Fruit fly (Drosophila melanogaster): ENCODE measurements around the gene CG6793.
A peak's percentile ranks its signal among the peaks of the same experiment; 100 is the strongest.

CG6793 gene

dm6 chr3L:12088326-12088725 is 46.1 kb downstream of the CG6793 start, which contains the start of gene CG17154:
TSS of gene CG17154 (plus strand) at chr3L:12088626.
- TF ChIP-seq sima (GFP tag; optimal IDR thresholded peaks at IDR 0.05) (no peak), CG30020 (tag; optimal IDR thresholded peaks at IDR 0.05) (no peak), gem (tag; optimal IDR thresholded peaks at IDR 0.05) (no peak), CG13894 (tag; optimal IDR thresholded peaks at IDR 0.05) (peak; percentile 17), chif (GFP tag; optimal IDR thresholded peaks at IDR 0.05) (no peak), abd-A (tag; optimal IDR thresholded peaks at IDR 0.05) (peak; percentile 40), Ets65A (GFP tag) (peak; percentile 44)

dm6 chr3L:12090184-12090897 is 48.2 kb downstream of the CG6793 start:
- no peak for TF ChIP-seq salm (tag; optimal IDR thresholded peaks at IDR 0.05)
- TF ChIP-seq Deaf1 (tag; optimal IDR thresholded peaks at IDR 0.05), result peak; percentile 16
- no peak for TF ChIP-seq HmgD (GFP tag; optimal IDR thresholded peaks at IDR 0.05)
- no peak for TF ChIP-seq CG18764 (GFP tag; optimal IDR thresholded peaks at IDR 0.05)
- TF ChIP-seq CG8924 (tag; optimal IDR thresholded peaks at IDR 0.05), result peak; percentile 15
- TF ChIP-seq fru (optimal IDR thresholded peaks at IDR 0.05), result no peak
- TF ChIP-seq gfzf (GFP tag; optimal IDR thresholded peaks at IDR 0.05), result no peak
- TF ChIP-seq CG7839 (tag; optimal IDR thresholded peaks at IDR 0.05), result no peak
- no peak for TF ChIP-seq dysf (GFP tag; IDR thresholded peaks at IDR 0.05)
- TF ChIP-seq tap (tag; optimal IDR thresholded peaks at IDR 0.05), result no peak
- TF ChIP-seq Sox102F (GFP tag; optimal IDR thresholded peaks at IDR 0.05), result peak; percentile 31
- TF ChIP-seq CG33557 (GFP tag; optimal IDR thresholded peaks at IDR 0.05), result no peak
- peak; percentile 13 for TF ChIP-seq CG17359 (tag; optimal IDR thresholded peaks at IDR 0.05)
- no peak for TF ChIP-seq CG2120 (GFP tag; optimal IDR thresholded peaks at IDR 0.05)
- no peak for TF ChIP-seq CG13775 (GFP tag; optimal IDR thresholded peaks at IDR 0.05)
- no peak for TF ChIP-seq NfI (GFP tag; optimal IDR thresholded peaks at IDR 0.05)
- TF ChIP-seq CG17612 (GFP tag; IDR thresholded peaks at IDR 0.05), result no peak
- peak; percentile 53 for TF ChIP-seq psq (GFP tag; optimal IDR thresholded peaks at IDR 0.05)
- TF ChIP-seq mam (GFP tag; optimal IDR thresholded peaks at IDR 0.05), result no peak
- TF ChIP-seq ranshi (GFP tag; IDR thresholded peaks at IDR 0.05), result no peak
- no peak for TF ChIP-seq CG30403 (GFP tag; optimal IDR thresholded peaks at IDR 0.05)
- peak; percentile 48 for TF ChIP-seq abd-A (tag; optimal IDR thresholded peaks at IDR 0.05)
- TF ChIP-seq Aef1 (GFP tag; IDR thresholded peaks at IDR 0.05), result no peak
- no peak for TF ChIP-seq Lhr (GFP tag; optimal IDR thresholded peaks at IDR 0.05)
- no peak for TF ChIP-seq CG17328 (GFP tag; IDR thresholded peaks at IDR 0.05)
- no peak for TF ChIP-seq sisA (GFP tag; IDR thresholded peaks at IDR 0.05)
- TF ChIP-seq Scr (GFP tag; IDR thresholded peaks at IDR 0.05; ENCODE audit: partially characterized antibody), result no peak
- TF ChIP-seq CG14710 (tag; optimal IDR thresholded peaks at IDR 0.05), result peak; percentile 9
- no peak for TF ChIP-seq Xrp1 (GFP tag; IDR thresholded peaks at IDR 0.05)
- no peak for TF ChIP-seq stwl (tag; optimal IDR thresholded peaks at IDR 0.05)
- TF ChIP-seq CG15479 (GFP tag; optimal IDR thresholded peaks at IDR 0.05), result no peak
- no peak for TF ChIP-seq Usf (GFP tag; optimal IDR thresholded peaks at IDR 0.05)
- no peak for TF ChIP-seq CG12299 (tag; optimal IDR thresholded peaks at IDR 0.05)
- TF ChIP-seq Hr51 (GFP tag; optimal IDR thresholded peaks at IDR 0.05), result peak in 1 of 2 experiments; percentile 13
- no peak for TF ChIP-seq Lim3 (GFP tag; IDR thresholded peaks at IDR 0.05)
- peak; percentile 75 for TF ChIP-seq cg (GFP tag; optimal IDR thresholded peaks at IDR 0.05)
- no peak for TF ChIP-seq B-H1 (GFP tag; IDR thresholded peaks at IDR 0.05)
- no peak for TF ChIP-seq Sry-δ (GFP tag; optimal IDR thresholded peaks at IDR 0.05)
- TF ChIP-seq vvl (GFP tag; IDR thresholded peaks at IDR 0.05), result peak; percentile 71
- TF ChIP-seq CG18599 (GFP tag; optimal IDR thresholded peaks at IDR 0.05), result no peak
- no peak for TF ChIP-seq CG11695 (GFP tag; IDR thresholded peaks at IDR 0.05)
- no peak for TF ChIP-seq Vsx1 (GFP tag; optimal IDR thresholded peaks at IDR 0.05)
- TF ChIP-seq CG11247 (GFP tag; IDR thresholded peaks at IDR 0.05), result no peak
